Fruit fly (Drosophila melanogaster): ENCODE measurements around the gene scpr-A.

The scpr-A gene

DNA sequence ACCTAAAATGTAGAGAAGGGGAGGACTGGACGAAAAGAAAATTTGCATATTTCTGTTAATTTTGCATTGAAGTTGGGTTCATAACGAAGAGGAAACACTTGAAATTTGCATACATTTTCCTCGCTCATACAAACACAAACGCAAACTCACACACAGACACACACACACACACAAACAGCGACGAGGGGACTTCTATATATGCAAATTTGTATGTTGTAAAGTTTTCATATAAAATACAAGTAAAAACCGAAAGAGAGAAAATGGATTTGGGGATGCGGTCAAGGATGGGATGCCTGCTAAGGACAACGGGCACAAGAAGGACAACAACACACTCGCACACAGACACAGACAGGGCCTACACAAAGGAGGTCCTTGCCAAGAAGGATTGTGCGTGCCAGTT, 16.6 kb downstream of the scpr-A start:
- TF ChIP-seq CG6276 (GFP tag; optimal IDR thresholded peaks at IDR 0.05): no peak
- no peak for TF ChIP-seq CG4318 (GFP tag; optimal IDR thresholded peaks at IDR 0.05)
- TF ChIP-seq fd59A (GFP tag; optimal IDR thresholded peaks at IDR 0.05): no peak
- TF ChIP-seq CG10631 (GFP tag; optimal IDR thresholded peaks at IDR 0.05): no peak
- no peak for TF ChIP-seq achi (GFP tag; optimal IDR thresholded peaks at IDR 0.05)

DNA sequence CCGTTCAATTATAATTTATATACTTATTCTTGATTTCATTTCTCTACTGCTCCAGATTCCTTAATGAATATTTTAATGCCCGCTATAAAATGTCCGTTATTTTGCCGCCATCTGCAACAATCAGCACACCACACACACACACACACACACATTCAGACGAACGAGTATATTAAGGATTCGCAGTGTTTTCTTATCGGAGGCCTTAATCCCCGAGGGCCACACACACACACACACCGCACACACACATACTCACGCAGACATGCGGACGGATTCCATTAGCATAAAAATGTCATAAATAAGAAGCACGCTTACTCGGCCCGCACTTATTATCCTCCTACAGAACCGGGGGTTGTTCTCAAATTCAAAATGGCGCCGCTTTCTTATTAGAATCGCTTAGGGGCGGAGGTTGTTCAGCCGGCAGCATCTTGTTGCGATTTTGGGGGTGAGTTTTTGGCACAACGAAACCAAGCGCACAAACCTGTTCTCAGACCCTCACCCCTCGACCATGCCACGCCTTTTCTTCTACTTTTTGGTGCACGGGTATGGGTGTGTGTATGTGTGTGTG, 20.1 kb downstream of the scpr-A start:
- TF ChIP-seq CG6854 (GFP tag; optimal IDR thresholded peaks at IDR 0.05) (no peak), vri (GFP tag; optimal IDR thresholded peaks at IDR 0.05) (no peak), CG11294 (GFP tag; IDR thresholded peaks at IDR 0.05) (no peak), CG3032 (tag; optimal IDR thresholded peaks at IDR 0.05) (no peak), CG8632 (GFP tag; optimal IDR thresholded peaks at IDR 0.05) (no peak), Gug (GFP tag; IDR thresholded peaks at IDR 0.05) (no peak), CG7368 (GFP tag; optimal IDR thresholded peaks at IDR 0.05) (no peak)

DNA sequence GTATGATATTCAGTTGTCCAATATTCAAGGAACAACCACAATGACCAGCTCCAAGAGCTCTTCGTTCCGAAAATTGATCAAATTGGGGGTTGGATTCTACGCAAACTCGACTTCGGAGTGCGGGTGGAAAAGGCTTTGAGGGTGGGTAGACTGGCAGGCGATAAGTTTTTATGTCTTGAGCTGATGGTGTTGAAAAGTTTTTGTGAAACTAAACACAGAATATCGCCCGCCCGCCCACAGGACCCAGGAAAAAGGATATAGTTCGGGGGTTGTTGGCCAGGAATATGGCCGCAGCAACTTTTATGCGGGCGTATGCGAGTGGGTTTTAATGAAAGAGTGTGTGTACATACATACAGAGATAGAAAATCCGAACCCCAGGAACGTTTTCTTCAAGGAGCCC, 22.6 kb downstream of the scpr-A start:
- TF ChIP-seq CG6276 (GFP tag; optimal IDR thresholded peaks at IDR 0.05) (no peak), CG1621 (tag; optimal IDR thresholded peaks at IDR 0.05) (no peak), OdsH (GFP tag; optimal IDR thresholded peaks at IDR 0.05) (no peak), Gug (GFP tag; IDR thresholded peaks at IDR 0.05) (no peak), lz (GFP tag; optimal IDR thresholded peaks at IDR 0.05) (no peak), Sox14 (GFP tag; optimal IDR thresholded peaks at IDR 0.05) (no peak), CG4318 (GFP tag; optimal IDR thresholded peaks at IDR 0.05) (no peak), CG9139 (GFP tag; optimal IDR thresholded peaks at IDR 0.05) (no peak), Met (GFP tag; optimal IDR thresholded peaks at IDR 0.05) (no peak), CG34406 (GFP tag; optimal IDR thresholded peaks at IDR 0.05) (no peak), Eip93F (GFP tag; optimal IDR thresholded peaks at IDR 0.05) (no peak), CG31627 (GFP tag; optimal IDR thresholded peaks at IDR 0.05) (no peak), CG11762 (GFP tag; optimal IDR thresholded peaks at IDR 0.05; ENCODE audit: insufficient read depth) (no peak)

DNA sequence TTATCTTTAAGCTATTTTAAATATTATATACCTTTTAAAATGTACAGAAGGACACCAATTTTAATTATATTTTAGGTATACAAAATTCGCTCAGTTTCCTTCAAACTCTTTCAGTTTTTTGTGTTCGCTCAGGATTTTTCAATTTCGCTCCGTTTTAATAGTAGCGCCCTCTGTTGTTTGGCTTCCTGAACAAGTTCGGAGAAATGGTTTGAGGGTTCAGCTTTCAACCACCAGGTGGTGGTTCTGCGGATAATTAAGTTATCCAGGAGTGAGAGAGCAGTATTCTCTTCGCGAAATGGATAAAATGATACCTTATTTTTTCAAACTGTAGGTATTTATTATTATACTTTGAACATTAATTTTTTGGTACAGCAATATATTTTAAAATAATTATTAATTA, 28.0 kb downstream of the scpr-A start:
- TF ChIP-seq Eip75B (GFP tag; optimal IDR thresholded peaks at IDR 0.05): peak; percentile 47
- TF ChIP-seq fd59A (GFP tag; optimal IDR thresholded peaks at IDR 0.05): peak; percentile 37
- no peak for TF ChIP-seq CG8119 (GFP tag; IDR thresholded peaks at IDR 0.05)
- TF ChIP-seq fkh (GFP tag; optimal IDR thresholded peaks at IDR 0.05): no peak
- peak; percentile 63 for TF ChIP-seq Met (GFP tag; optimal IDR thresholded peaks at IDR 0.05)
- no peak; the same call in 1 of the 2 replicates for TF ChIP-seq Gug (GFP tag; IDR thresholded peaks at IDR 0.05)
- peak in 1 of 2 experiments; percentile 61 for TF ChIP-seq salr (GFP tag; optimal IDR thresholded peaks at IDR 0.05)
- TF ChIP-seq lz (GFP tag; optimal IDR thresholded peaks at IDR 0.05): peak; percentile 47
- peak; percentile 62 for TF ChIP-seq acj6 (GFP tag; optimal IDR thresholded peaks at IDR 0.05)
- TF ChIP-seq Sox15 (GFP tag; optimal IDR thresholded peaks at IDR 0.05): no peak
- peak; percentile 87 for TF ChIP-seq Eip78C (GFP tag)
- peak; percentile 39 for TF ChIP-seq CG6276 (GFP tag; optimal IDR thresholded peaks at IDR 0.05)
- peak; percentile 60 for TF ChIP-seq Hr4 (GFP tag; optimal IDR thresholded peaks at IDR 0.05)
- peak; percentile 25 for TF ChIP-seq CG1621 (tag; optimal IDR thresholded peaks at IDR 0.05)
- no peak for TF ChIP-seq CG4318 (GFP tag; optimal IDR thresholded peaks at IDR 0.05)
- TF ChIP-seq vri (GFP tag; optimal IDR thresholded peaks at IDR 0.05): peak; percentile 30
- TF ChIP-seq Blimp-1 (GFP tag; optimal IDR thresholded peaks at IDR 0.05): no peak
- peak; percentile 21 for TF ChIP-seq Sox14 (GFP tag; optimal IDR thresholded peaks at IDR 0.05)
- TF ChIP-seq esn (GFP tag; optimal IDR thresholded peaks at IDR 0.05): no peak
- TF ChIP-seq Hr38 (GFP tag; optimal IDR thresholded peaks at IDR 0.05): no peak
- TF ChIP-seq dsx (GFP tag; optimal IDR thresholded peaks at IDR 0.05; ENCODE audit: poor library complexity, severe bottlenecking): peak; percentile 8
- TF ChIP-seq CG8632 (GFP tag; optimal IDR thresholded peaks at IDR 0.05): peak; percentile 13
- no peak for TF ChIP-seq CG16779 (tag; optimal IDR thresholded peaks at IDR 0.05)
- TF ChIP-seq ss (GFP tag; optimal IDR thresholded peaks at IDR 0.05): peak; percentile 14 to 53
- TF ChIP-seq CG9139 (GFP tag; optimal IDR thresholded peaks at IDR 0.05): peak; percentile 54
- peak; percentile 43 for TF ChIP-seq CG6792 (GFP tag; optimal IDR thresholded peaks at IDR 0.05)
- TF ChIP-seq CG6854 (GFP tag; optimal IDR thresholded peaks at IDR 0.05): no peak
- peak; percentile 9 for TF ChIP-seq Smox (GFP tag; optimal IDR thresholded peaks at IDR 0.05)
- TF ChIP-seq cyc (GFP tag; optimal IDR thresholded peaks at IDR 0.05): peak; percentile 46
- peak; percentile 39; the same call in 1 of the 3 replicates for TF ChIP-seq eg (GFP tag; IDR thresholded peaks at IDR 0.05)
- peak; percentile 53 for TF ChIP-seq CG32006 (GFP tag; optimal IDR thresholded peaks at IDR 0.05)
- peak; percentile 53 for TF ChIP-seq topi (GFP tag; optimal IDR thresholded peaks at IDR 0.05)
- peak; percentile 24 for TF ChIP-seq CG34406 (GFP tag; optimal IDR thresholded peaks at IDR 0.05)
- TF ChIP-seq CG11294 (GFP tag; IDR thresholded peaks at IDR 0.05): no peak
- TF ChIP-seq CG6163 (GFP tag; IDR thresholded peaks at IDR 0.05): peak; percentile 65

Measured in whole organism, prepupa.